Fruit fly (Drosophila melanogaster) whole organism, wandering third instar larva: ENCODE results near the gene CG32017.

Source experiments
- Abd-B ChIP-seq: fragments of >200 bp; optimal IDR thresholded peaks from 2 replicates; lab custom pipeline; 2017; ENCODE audit warnings: missing biosample characterization, missing genetic modification characterization
- CG32264 ChIP-seq: fragments of 200-800 bp; sonication (Bioruptor generic); optimal IDR thresholded peaks from 2 replicates; lab custom pipeline; 2016; ENCODE audit warnings: missing biosample characterization, missing genetic modification characterization
- CG9705 ChIP-seq: fragments of 200-800 bp; sonication (Bioruptor generic); optimal IDR thresholded peaks from 2 replicates; lab custom pipeline; 2018; ENCODE audit warnings: missing biosample characterization, mild to moderate bottlenecking, missing genetic modification characterization
- CrebA ChIP-seq: fragments of 200-800 bp; sonication (Bioruptor generic); optimal IDR thresholded peaks from 2 replicates; lab custom pipeline; 2016; ENCODE audit warnings: missing biosample characterization, mild to moderate bottlenecking, missing genetic modification characterization, borderline replicate concordance
- Dfd ChIP-seq: fragments of >200 bp; optimal IDR thresholded peaks from 2 replicates; lab custom pipeline; 2017; ENCODE audit warnings: missing biosample characterization, missing genetic modification characterization
- Dif ChIP-seq: fragments of 200-275, 200-300 bp; sonication (Bioruptor generic); optimal IDR thresholded peaks from 2 replicates; lab custom pipeline; 2018; ENCODE audit warnings: missing biosample characterization, missing genetic modification characterization; ENCODE audit not compliant: partially characterized antibody
- GATAd ChIP-seq: sonication (Bioruptor generic); optimal IDR thresholded peaks from 2 replicates; lab custom pipeline; 2016; ENCODE audit warnings: missing biosample characterization, missing genetic modification characterization
- Hnf4 ChIP-seq: fragments of 200-800 bp; sonication (Bioruptor generic); optimal IDR thresholded peaks from 2 replicates; lab custom pipeline; 2016; ENCODE audit warnings: missing biosample characterization, mild to moderate bottlenecking, missing genetic modification characterization
- Hr78 ChIP-seq: fragments of >200 bp; optimal IDR thresholded peaks from 2 replicates; lab custom pipeline; 2017; ENCODE audit warnings: missing biosample characterization, missing genetic modification characterization
- Hr83 ChIP-seq: fragments of 200-300 bp; sonication (Bioruptor generic); optimal IDR thresholded peaks from 2 replicates; lab custom pipeline; 2016; ENCODE audit warnings: missing biosample characterization, mild to moderate bottlenecking, missing genetic modification characterization, moderate library complexity; ENCODE audit not compliant: poor library complexity, severe bottlenecking
- Jra ChIP-seq: sonication (Bioruptor generic); optimal IDR thresholded peaks from 2 replicates; lab custom pipeline; 2016; ENCODE audit warnings: missing biosample characterization, missing genetic modification characterization
- Mio ChIP-seq: sonication (Bioruptor generic); optimal IDR thresholded peaks from 2 replicates; lab custom pipeline; 2016; ENCODE audit warnings: missing biosample characterization, missing genetic modification characterization
- Myc ChIP-seq: fragments of >200 bp; optimal IDR thresholded peaks from 2 replicates; lab custom pipeline; 2017
- N ChIP-seq: fragments of >200 bp; optimal IDR thresholded peaks from 2 replicates; lab custom pipeline; 2018; ENCODE audit warnings: missing biosample characterization, missing external identifiers, missing genetic modification characterization
- OdsH ChIP-seq: fragments of 200-800 bp; sonication (Bioruptor generic); optimal IDR thresholded peaks from 2 replicates; lab custom pipeline; 2016; ENCODE audit warnings: missing biosample characterization, mild to moderate bottlenecking, missing genetic modification characterization
- Rel ChIP-seq, 2 experiments: fragments of 200-800 bp; sonication (Bioruptor generic) in 1 of 2; optimal IDR thresholded peaks; 2 replicates in 1 of 2; 3 replicates in 1 of 2; lab custom pipeline; 2016 to 2019; ENCODE audit warnings: mild to moderate bottlenecking in 2 of 2, missing biosample characterization in 2 of 2, missing genetic modification characterization in 2 of 2, moderate library complexity in 1 of 2
- Vsx2 ChIP-seq: fragments of 200-300, 225-300 bp; sonication (Bioruptor generic); optimal IDR thresholded peaks from 2 replicates; lab custom pipeline; 2018; ENCODE audit warnings: missing biosample characterization, missing genetic modification characterization; ENCODE audit not compliant: partially characterized antibody
- br ChIP-seq: fragments of 200-800 bp; sonication (Bioruptor generic); optimal IDR thresholded peaks from 2 replicates; lab custom pipeline; 2016; ENCODE audit warnings: missing biosample characterization, missing genetic modification characterization
- brk ChIP-seq: fragments of 200-800 bp; sonication (Bioruptor generic); optimal IDR thresholded peaks from 2 replicates; lab custom pipeline; 2016; ENCODE audit warnings: missing biosample characterization, mild to moderate bottlenecking, missing genetic modification characterization
- dl ChIP-seq, 2 experiments: fragments of 175-275, 200-275 bp in 1 of 2; fragments of 200-275 bp in 1 of 2; sonication (Bioruptor generic); optimal IDR thresholded peaks; lab custom pipeline; 2018; ENCODE audit warnings: mild to moderate bottlenecking in 2 of 2, missing biosample characterization in 2 of 2, missing genetic modification characterization in 2 of 2, moderate library complexity in 2 of 2; ENCODE audit not compliant: partially characterized antibody in 2 of 2, insufficient read depth in 1 of 2
- dmrt93B ChIP-seq: fragments of 200-800 bp; sonication (Bioruptor generic); optimal IDR thresholded peaks from 2 replicates; lab custom pipeline; 2018; ENCODE audit warnings: missing biosample characterization, mild to moderate bottlenecking, missing genetic modification characterization
- dsf ChIP-seq: sonication (Bioruptor generic); optimal IDR thresholded peaks from 2 replicates; lab custom pipeline; 2016; ENCODE audit warnings: missing biosample characterization, missing genetic modification characterization, borderline replicate concordance
- ey ChIP-seq: fragments of 200-800 bp; sonication (Bioruptor generic); optimal IDR thresholded peaks from 2 replicates; lab custom pipeline; 2016; ENCODE audit warnings: missing biosample characterization, missing genetic modification characterization
- foxo ChIP-seq, 2 experiments: fragments of 200-800 bp; sonication (Bioruptor generic); optimal IDR thresholded peaks; 2 replicates in 1 of 2; 3 replicates in 1 of 2; lab custom pipeline; 2016 to 2017; ENCODE audit warnings: missing biosample characterization in 2 of 2, missing genetic modification characterization in 2 of 2
- fru ChIP-seq: fragments of 200-800 bp; sonication (Bioruptor generic); optimal IDR thresholded peaks from 3 replicates; lab custom pipeline; 2016; ENCODE audit warnings: missing biosample characterization, mild to moderate bottlenecking, missing genetic modification characterization
- h ChIP-seq: fragments of 200-800 bp; sonication (Bioruptor generic); optimal IDR thresholded peaks from 3 replicates; lab custom pipeline; 2016; ENCODE audit warnings: missing biosample characterization, mild to moderate bottlenecking, missing genetic modification characterization
- jim ChIP-seq: fragments of 175-275, 200-325 bp; sonication (Bioruptor generic); optimal IDR thresholded peaks from 2 replicates; lab custom pipeline; 2016; ENCODE audit warnings: missing biosample characterization, mild to moderate bottlenecking, missing genetic modification characterization
- lola ChIP-seq: fragments of >200 bp; optimal IDR thresholded peaks from 2 replicates; lab custom pipeline; 2017; ENCODE audit warnings: missing biosample characterization, missing genetic modification characterization
- pan ChIP-seq: fragments of >200 bp; optimal IDR thresholded peaks from 2 replicates; lab custom pipeline; 2017
- psq ChIP-seq: fragments of 200-800 bp; sonication (Bioruptor generic); optimal IDR thresholded peaks from 3 replicates; lab custom pipeline; 2017; ENCODE audit warnings: missing biosample characterization, mild to moderate bottlenecking, missing genetic modification characterization, moderate library complexity
- rgr ChIP-seq: fragments of 200-800 bp; sonication (Bioruptor generic); optimal IDR thresholded peaks from 3 replicates; lab custom pipeline; 2016; ENCODE audit warnings: missing biosample characterization, mild to moderate bottlenecking, missing genetic modification characterization
- sage ChIP-seq: fragments of 200-800 bp; sonication (Bioruptor generic); optimal IDR thresholded peaks from 2 replicates; lab custom pipeline; 2016; ENCODE audit warnings: missing biosample characterization, mild to moderate bottlenecking, missing genetic modification characterization
- sv ChIP-seq: fragments of 200-800 bp; sonication (Bioruptor generic); optimal IDR thresholded peaks from 3 replicates; lab custom pipeline; 2016; ENCODE audit warnings: missing biosample characterization, missing genetic modification characterization
- tai ChIP-seq: sonication (Bioruptor generic); optimal IDR thresholded peaks from 2 replicates; lab custom pipeline; 2016; ENCODE audit warnings: missing biosample characterization, missing genetic modification characterization
- woc ChIP-seq: sonication (Bioruptor generic); optimal IDR thresholded peaks from 2 replicates; lab custom pipeline; 2016; ENCODE audit warnings: missing biosample characterization, mild to moderate bottlenecking, missing genetic modification characterization

Gene CG32017

DNA sequence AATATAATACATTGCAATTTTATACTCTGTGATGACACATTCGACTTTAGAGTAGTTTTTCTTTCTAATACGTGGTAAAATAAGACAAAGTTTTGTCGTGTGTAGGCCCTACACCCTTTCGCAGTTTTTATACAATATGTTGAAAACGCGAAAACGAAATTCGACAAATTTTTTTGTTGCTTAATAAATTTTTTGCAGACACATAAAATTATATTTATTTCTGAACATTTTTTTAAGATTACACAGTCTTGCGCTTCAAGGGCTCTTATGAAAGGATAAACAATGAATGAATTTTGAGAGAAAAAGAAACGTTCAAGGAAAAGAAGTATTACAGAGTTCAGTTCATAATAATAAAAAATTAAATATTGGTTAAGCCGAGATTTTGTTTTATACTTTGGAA, 40.1 kb downstream of the CG32017 start:
- TF ChIP-seq fru (GFP tag; lab: Kevin White, UChicago): no peak
- TF ChIP-seq Jra (GFP tag; lab: Kevin White, UChicago): no peak
- TF ChIP-seq N (GFP tag; lab: Kevin White, UChicago): no peak
- TF ChIP-seq sv (GFP tag; lab: Kevin White, UChicago): no peak
- no peak for TF ChIP-seq OdsH
- TF ChIP-seq dmrt93B: no peak
- TF ChIP-seq GATAd (GFP tag; lab: Kevin White, UChicago): no peak
- no peak for TF ChIP-seq ey (GFP tag; lab: Kevin White, UChicago)
- no peak for TF ChIP-seq Myc (lab: Kevin White, UChicago)
- no peak for TF ChIP-seq Dif (GFP tag; lab: Kevin White, UChicago)
- no peak for TF ChIP-seq pan (lab: Kevin White, UChicago)
- TF ChIP-seq dsf (GFP tag; lab: Kevin White, UChicago): no peak
- no peak for TF ChIP-seq Hnf4
- no peak for TF ChIP-seq woc (GFP tag; lab: Kevin White, UChicago)
- TF ChIP-seq brk (GFP tag; lab: Kevin White, UChicago): no peak
- no peak for TF ChIP-seq dl (GFP tag; optimal IDR thresholded peaks at IDR 0.05; lab: Kevin White, UChicago; ENCODE audit: insufficient read depth in 1 of 2, partially characterized antibody in 2 of 2)

DNA sequence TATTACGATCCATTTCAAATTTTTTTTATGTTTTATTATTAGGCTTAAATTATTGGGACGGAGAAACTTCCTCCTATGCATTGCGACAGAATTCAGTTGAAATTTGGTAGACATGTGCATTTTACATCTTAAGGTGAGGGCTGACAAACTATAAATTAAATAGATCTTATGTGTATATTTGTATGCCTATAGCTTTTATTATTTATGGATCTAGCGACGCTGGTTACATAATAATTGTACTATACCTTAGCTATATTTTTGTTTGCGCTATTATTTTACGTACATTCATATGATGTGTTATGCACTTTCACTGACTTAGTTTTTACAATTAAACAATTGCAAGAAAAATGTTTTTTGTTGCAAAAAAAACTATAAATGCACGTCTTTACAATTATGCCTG, 46.7 kb downstream of the CG32017 start:
- TF ChIP-seq rgr (GFP tag; lab: Kevin White, UChicago) (no peak), fru (GFP tag; lab: Kevin White, UChicago) (no peak), br (GFP tag; lab: Kevin White, UChicago) (no peak), sv (GFP tag; lab: Kevin White, UChicago) (no peak), tai (no peak), CG32264 (GFP tag; lab: Kevin White, UChicago) (no peak), GATAd (GFP tag; lab: Kevin White, UChicago) (no peak), h (GFP tag; lab: Kevin White, UChicago) (no peak), jim (GFP tag; lab: Kevin White, UChicago) (no peak), dsf (GFP tag; lab: Kevin White, UChicago) (no peak), N (GFP tag; lab: Kevin White, UChicago) (no peak), pan (lab: Kevin White, UChicago) (no peak), woc (GFP tag; lab: Kevin White, UChicago) (no peak), CG9705 (GFP tag; lab: Kevin White, UChicago) (no peak)
- TF ChIP-seq, all 38 proteins: peak for 0

DNA sequence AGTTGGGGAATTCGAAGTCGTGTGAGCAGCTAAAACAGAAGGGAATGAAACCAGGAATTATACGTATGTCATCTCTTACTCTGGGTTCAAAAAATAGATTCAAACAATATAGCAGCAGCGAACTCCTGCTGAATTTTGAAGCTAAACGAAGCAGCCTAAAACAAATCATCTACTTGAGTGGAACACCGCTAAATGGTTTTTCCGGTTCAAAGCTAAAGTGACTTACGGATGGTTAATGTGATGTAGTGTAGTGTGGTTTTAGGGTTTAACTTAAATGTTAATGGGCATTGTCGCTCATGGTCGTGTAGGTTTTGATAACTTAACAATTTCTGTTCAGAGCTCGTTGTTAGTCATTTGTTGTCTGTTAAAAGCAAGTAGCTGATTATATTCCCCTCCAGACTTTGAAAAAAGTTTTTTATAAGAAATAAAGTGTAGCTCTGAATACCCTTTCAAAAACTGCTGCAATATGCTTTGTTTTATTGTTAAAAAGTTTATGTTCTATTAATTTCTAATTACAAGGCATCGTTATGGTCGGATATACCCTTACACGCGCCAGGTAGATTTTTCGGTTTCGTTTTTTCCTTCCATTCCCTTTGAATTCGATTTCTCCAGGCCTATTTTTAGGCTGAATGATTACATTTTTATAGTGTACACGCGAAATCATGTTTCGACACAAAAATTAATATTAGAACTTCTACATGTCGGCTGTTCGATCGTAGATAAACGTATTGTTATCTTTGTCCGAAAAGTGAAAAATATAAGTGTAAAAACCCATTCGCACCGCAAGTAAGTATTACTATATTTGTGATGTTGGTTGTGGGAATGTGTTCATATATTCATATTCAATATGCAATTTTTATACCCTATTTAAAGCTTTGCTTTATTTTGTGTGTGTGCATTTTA, 48.8 kb downstream of the CG32017 start:
- TF ChIP-seq dmrt93B (no peak), ey (GFP tag; lab: Kevin White, UChicago) (peak; percentile 92), fru (GFP tag; lab: Kevin White, UChicago) (peak; percentile 94), tai (peak; percentile 45), Dif (GFP tag; lab: Kevin White, UChicago) (no peak), Jra (GFP tag; lab: Kevin White, UChicago) (peak; percentile 69), Hr83 (GFP tag; lab: Kevin White, UChicago) (peak; percentile 30), CG9705 (GFP tag; lab: Kevin White, UChicago) (peak; percentile 84), Vsx2 (GFP tag; lab: Kevin White, UChicago) (no peak), Rel (GFP tag; optimal IDR thresholded peaks at IDR 0.05; lab: Kevin White, UChicago) (peak; percentile 37), Rel (tag; optimal IDR thresholded peaks at IDR 0.05; lab: Kevin White, UChicago) (no peak), N (GFP tag; lab: Kevin White, UChicago) (no peak), jim (GFP tag; lab: Kevin White, UChicago) (no peak), GATAd (GFP tag; lab: Kevin White, UChicago) (no peak), rgr (GFP tag; lab: Kevin White, UChicago) (peak; percentile 94), sage (GFP tag; lab: Kevin White, UChicago) (peak; percentile 72), psq (GFP tag; lab: Kevin White, UChicago) (peak; percentile 86), woc (GFP tag; lab: Kevin White, UChicago) (peak; percentile 93), CG32264 (GFP tag; lab: Kevin White, UChicago) (peak; percentile 67), lola (GFP tag; lab: Kevin White, UChicago) (no peak), foxo (GFP tag; optimal IDR thresholded peaks at IDR 0.05; lab: Kevin White, UChicago) (peak; percentile 26 to 93), sv (GFP tag; lab: Kevin White, UChicago) (peak; percentile 98), Hr78 (GFP tag; lab: Kevin White, UChicago) (no peak), CrebA (peak; percentile 82), Abd-B (GFP tag; lab: Kevin White, UChicago) (no peak), Mio (GFP tag; lab: Kevin White, UChicago) (no peak), dsf (GFP tag; lab: Kevin White, UChicago) (no peak), br (GFP tag; lab: Kevin White, UChicago) (peak; percentile 89), Hnf4 (peak; percentile 90), h (GFP tag; lab: Kevin White, UChicago) (peak; percentile 91), brk (GFP tag; lab: Kevin White, UChicago) (peak; percentile 86), Dfd (no peak), pan (lab: Kevin White, UChicago) (no peak), OdsH (peak; percentile 91), Myc (lab: Kevin White, UChicago) (peak; percentile 46)
